Fruit fly (Drosophila melanogaster) whole organism, embryonic: ENCODE results near the gene zld.

Experiments
- CG3838 ChIP-seq: fragments of 200-800 bp; sonication (Bioruptor generic); optimal IDR thresholded peaks from 3 replicates; lab custom pipeline; 2016; ENCODE audit warnings: missing biosample characterization, missing genetic modification characterization
- CTCF ChIP-seq: fragments of 200-800 bp; sonication (Bioruptor generic); optimal IDR thresholded peaks from 2 replicates; lab custom pipeline; 2017; ENCODE audit warnings: missing biosample characterization, mild to moderate bottlenecking, missing genetic modification characterization, moderate library complexity
- Nf-YB ChIP-seq: fragments of 200-800 bp; sonication (Bioruptor generic); optimal IDR thresholded peaks from 3 replicates; lab custom pipeline; 2019; ENCODE audit warnings: missing biosample characterization, mild to moderate bottlenecking, missing genetic modification characterization, moderate library complexity

dm6 chrX:19795808-19796207 is 12.5 kb upstream of the zld start:
- TF ChIP-seq CTCF (no peak), Nf-YB (GFP tag; lab: Kevin White, UChicago) (no peak), CG3838 (no peak)
